Worm (Caenorhabditis elegans): ENCODE measurements around the gene nhr-242.

The nhr-242 gene

ce11 chrIV:2613011-2613503 lies 31.7 kb upstream of the nhr-242 start, which contains the start of gene Y69A2AR.28:
Y69A2AR.28 (minus strand) TSS chrIV:2613061.
- TF ChIP-seq M03D4.4 (tag; optimal IDR thresholded peaks at IDR 0.05) (no peak), flh-1 (GFP tag; optimal IDR thresholded peaks at IDR 0.05) (no peak), unc-120 (tag; optimal IDR thresholded peaks at IDR 0.05; ENCODE audit: poor library complexity, severe bottlenecking) (peak; percentile 88)

- TF ChIP-seq elt-1 (tag; optimal IDR thresholded peaks at IDR 0.05; ENCODE audit: borderline replicate concordance, insufficient read depth): no peak
- TF ChIP-seq drap-1 (GFP tag; optimal IDR thresholded peaks at IDR 0.05): no peak
- no peak for TF ChIP-seq mls-2 (tag; optimal IDR thresholded peaks at IDR 0.05)
- no peak for TF ChIP-seq lin-32 (GFP tag; optimal IDR thresholded peaks at IDR 0.05)
- TF ChIP-seq pha-4 (tag; optimal IDR thresholded peaks at IDR 0.05): no peak
- no peak for TF ChIP-seq nhr-237 (tag; optimal IDR thresholded peaks at IDR 0.05)
- no peak for TF ChIP-seq snpc-4 (tag; optimal IDR thresholded peaks at IDR 0.05)
- no peak for TF ChIP-seq ceh-43 (GFP tag; optimal IDR thresholded peaks at IDR 0.05)
- TF ChIP-seq hlh-1 (tag; optimal IDR thresholded peaks at IDR 0.05): no peak
- no peak for TF ChIP-seq unc-120 (tag; optimal IDR thresholded peaks at IDR 0.05; ENCODE audit: poor library complexity, severe bottlenecking)
- no peak for TF ChIP-seq blmp-1 (tag; optimal IDR thresholded peaks at IDR 0.05)
- TF ChIP-seq ceh-83 (GFP tag; optimal IDR thresholded peaks at IDR 0.05): no peak
- no peak for TF ChIP-seq mab-5 (tag; optimal IDR thresholded peaks at IDR 0.05)
- TF ChIP-seq nhr-2 (tag; optimal IDR thresholded peaks at IDR 0.05): no peak
- no peak for TF ChIP-seq elt-3 (tag; optimal IDR thresholded peaks at IDR 0.05)
- TF ChIP-seq bed-3 (GFP tag; optimal IDR thresholded peaks at IDR 0.05): no peak
- no peak for TF ChIP-seq unc-62 (GFP tag; optimal IDR thresholded peaks at IDR 0.05)
- no peak for TF ChIP-seq ztf-11 (tag; optimal IDR thresholded peaks at IDR 0.05)
These were observed 29.6 kb upstream of the nhr-242 start for ce11 chrIV:2610974-2611373.

ce11 chrIV:2610409-2610808 lies 29.0 kb upstream of the nhr-242 start, which contains the start of gene Y69A2AR.32:
Y69A2AR.32 (plus strand) TSS chrIV:2610436.
- TF ChIP-seq sem-2 (GFP tag; optimal IDR thresholded peaks at IDR 0.05): no peak
- no peak for TF ChIP-seq lsy-2 (tag; optimal IDR thresholded peaks at IDR 0.05)
- TF ChIP-seq hlh-1 (tag; optimal IDR thresholded peaks at IDR 0.05): no peak
- no peak for TF ChIP-seq unc-62 (GFP tag; optimal IDR thresholded peaks at IDR 0.05)
- no peak for TF ChIP-seq ceh-43 (GFP tag; optimal IDR thresholded peaks at IDR 0.05)
- no peak for TF ChIP-seq mep-1 (tag; optimal IDR thresholded peaks at IDR 0.05)
- no peak for TF ChIP-seq pha-4 (tag; optimal IDR thresholded peaks at IDR 0.05)
- no peak for TF ChIP-seq ceh-83 (GFP tag; optimal IDR thresholded peaks at IDR 0.05)
- TF ChIP-seq mls-2 (tag; optimal IDR thresholded peaks at IDR 0.05): no peak
- no peak for TF ChIP-seq cnd-1 (tag; optimal IDR thresholded peaks at IDR 0.05)
- no peak for TF ChIP-seq nhr-237 (tag; optimal IDR thresholded peaks at IDR 0.05)
- TF ChIP-seq blmp-1 (tag; optimal IDR thresholded peaks at IDR 0.05): no peak
- TF ChIP-seq lin-13 (tag; optimal IDR thresholded peaks at IDR 0.05): no peak
- no peak for TF ChIP-seq zip-8 (tag; optimal IDR thresholded peaks at IDR 0.05)
- TF ChIP-seq nhr-12 (tag; optimal IDR thresholded peaks at IDR 0.05): no peak
- TF ChIP-seq M03D4.4 (tag; optimal IDR thresholded peaks at IDR 0.05): no peak

ce11 chrIV:2607513-2608101 lies 26.2 kb upstream of the nhr-242 start, which contains the start of gene vamp-7:
vamp-7 (plus strand) TSS chrIV:2608051.
- no peak for TF ChIP-seq lin-32 (GFP tag; optimal IDR thresholded peaks at IDR 0.05)
- no peak for TF ChIP-seq mab-5 (tag; optimal IDR thresholded peaks at IDR 0.05)
- TF ChIP-seq unc-62 (GFP tag; optimal IDR thresholded peaks at IDR 0.05): no peak
- no peak for TF ChIP-seq cnd-1 (tag; optimal IDR thresholded peaks at IDR 0.05)
- no peak for TF ChIP-seq nhr-2 (tag; optimal IDR thresholded peaks at IDR 0.05)
- TF ChIP-seq bed-3 (GFP tag; optimal IDR thresholded peaks at IDR 0.05): no peak

ce11 chrIV:2606572-2606971 lies 25.2 kb upstream of the nhr-242 start:
- TF ChIP-seq cnd-1 (tag; optimal IDR thresholded peaks at IDR 0.05) (no peak), M03D4.4 (tag; optimal IDR thresholded peaks at IDR 0.05) (no peak), elt-1 (tag; optimal IDR thresholded peaks at IDR 0.05; ENCODE audit: borderline replicate concordance, insufficient read depth) (no peak)

ce11 chrIV:2603556-2604021 lies 22.2 kb upstream of the nhr-242 start:
- TF ChIP-seq sptf-1 (tag; optimal IDR thresholded peaks at IDR 0.05) (no peak), flh-1 (GFP tag; optimal IDR thresholded peaks at IDR 0.05) (no peak), tbx-8 (GFP tag; optimal IDR thresholded peaks at IDR 0.05) (no peak), hlh-1 (tag; optimal IDR thresholded peaks at IDR 0.05) (peak; percentile 88), nhr-12 (tag; optimal IDR thresholded peaks at IDR 0.05) (no peak), unc-120 (tag; optimal IDR thresholded peaks at IDR 0.05; ENCODE audit: poor library complexity, severe bottlenecking) (peak; percentile 82)
